Worm (Caenorhabditis elegans) whole organism, L4 larva: ENCODE data around the gene hpo-28.

Source experiments
- F37D6.2 ChIP-seq: sonication (generic microtip); optimal IDR thresholded peaks from 2 replicates; lab custom pipeline; 2016; ENCODE audit warnings: mild to moderate bottlenecking, missing genetic modification characterization, missing compliant biosample characterization
- Y48G9A.11 ChIP-seq: fragments of 200-800 bp; sonication (Bioruptor generic); IDR thresholded peaks from 2 replicates; pipeline ENCODE4 v1.3.6; 2022; ENCODE audit warnings: missing genetic modification reagents, missing genetic modification characterization, missing compliant biosample characterization
- aha-1 ChIP-seq: fragments of 150-350 bp; peaks from one replicate; lab custom pipeline; 2014; ENCODE audit warnings: missing biosample characterization, missing genetic modification characterization
- attf-4 ChIP-seq: sonication (generic microtip); optimal IDR thresholded peaks from 3 replicates; lab custom pipeline; 2017; ENCODE audit warnings: missing biosample characterization, missing genetic modification characterization
- ces-1 ChIP-seq: fragments of 150-350 bp; sonication (generic microtip); optimal IDR thresholded peaks from 4 replicates; lab custom pipeline; 2014; ENCODE audit warnings: missing biosample characterization, missing genetic modification reagents, missing genetic modification characterization
- cey-2 ChIP-seq: sonication (generic microtip); optimal IDR thresholded peaks from 3 replicates; lab custom pipeline; 2017; ENCODE audit warnings: missing genetic modification characterization, mild to moderate bottlenecking, missing compliant biosample characterization, antibody characterized with exemption, borderline replicate concordance; ENCODE audit not compliant: insufficient read depth
- ctbp-1 ChIP-seq: fragments of 200-800 bp; sonication (Bioruptor generic); IDR thresholded peaks from 2 replicates; pipeline ENCODE4 v1.3.6; 2022; ENCODE audit warnings: missing genetic modification reagents, missing genetic modification characterization, missing compliant biosample characterization
- daf-16 ChIP-seq, 3 experiments: sonication (generic microtip); optimal IDR thresholded peaks; 2 replicates each; lab custom pipeline; 2016 to 2017; ENCODE audit warnings: missing genetic modification characterization in 3 of 3, missing genetic modification reagents in 3 of 3, mild to moderate bottlenecking in 2 of 3, missing compliant biosample characterization in 2 of 3, missing biosample characterization in 1 of 3, moderate library complexity in 1 of 3
- daf-8 ChIP-seq: fragments of 200-800 bp; sonication (Bioruptor generic); IDR thresholded peaks from 2 replicates; pipeline ENCODE4 v1.3.6; 2022; ENCODE audit warnings: missing genetic modification characterization, missing compliant biosample characterization
- dmd-8 ChIP-seq: fragments of 200-800 bp; sonication (Bioruptor generic); IDR thresholded peaks from 2 replicates; pipeline ENCODE4 v1.3.6; 2022; ENCODE audit warnings: missing genetic modification characterization, missing compliant biosample characterization
- dpl-1 ChIP-seq: fragments of 150-350 bp; optimal IDR thresholded peaks from 2 replicates; lab custom pipeline; 2014; ENCODE audit warnings: missing biosample characterization, missing genetic modification reagents, missing genetic modification characterization
- fos-1 ChIP-seq: fragments of 150-350 bp; optimal IDR thresholded peaks from 2 replicates; lab custom pipeline; 2014; ENCODE audit warnings: missing biosample characterization, missing genetic modification characterization
- hif-1 ChIP-seq, 2 experiments: sonication (generic microtip); optimal IDR thresholded peaks; 2 replicates each; lab custom pipeline; 2016 to 2017; ENCODE audit warnings: missing compliant biosample characterization in 2 of 2, missing genetic modification characterization in 2 of 2, missing genetic modification reagents in 2 of 2, missing genotype in 2 of 2, mild to moderate bottlenecking in 1 of 2
- hlh-11 ChIP-seq: fragments of 200-800 bp; sonication (Bioruptor generic); optimal IDR thresholded peaks from 2 replicates; lab custom pipeline; 2018; ENCODE audit warnings: mild to moderate bottlenecking, missing genetic modification characterization, missing compliant biosample characterization
- jun-1 ChIP-seq: fragments of 150-350 bp; optimal IDR thresholded peaks from 2 replicates; lab custom pipeline; 2014; ENCODE audit warnings: missing biosample characterization, missing genetic modification reagents, missing genetic modification characterization
- lin-29 ChIP-seq: fragments of 200-800 bp; sonication (Bioruptor generic); IDR thresholded peaks from 2 replicates; pipeline ENCODE4 v1.3.6; 2022; ENCODE audit warnings: missing genetic modification reagents, missing genetic modification characterization, missing compliant biosample characterization
- lin-39 ChIP-seq: fragments of 150-350 bp; optimal IDR thresholded peaks from 2 replicates; lab custom pipeline; 2014; ENCODE audit warnings: missing biosample characterization, missing genetic modification reagents, missing genetic modification characterization
- lsy-2 ChIP-seq, 2 experiments: fragments of 150-350 bp in 1 of 2; sonication (generic microtip) in 1 of 2; optimal IDR thresholded peaks; 2 replicates each; lab custom pipeline; 2014 to 2017; ENCODE audit warnings: missing biosample characterization in 2 of 2, missing genetic modification characterization in 2 of 2
- mdl-1 ChIP-seq, 2 experiments: fragments of 150-350 bp in 1 of 2; sonication (generic microtip) in 1 of 2; optimal IDR thresholded peaks; 2 replicates each; lab custom pipeline; 2014 to 2017; ENCODE audit warnings: missing biosample characterization in 2 of 2, missing genetic modification characterization in 2 of 2
- mep-1 ChIP-seq: fragments of 150-350 bp; sonication (generic microtip); optimal IDR thresholded peaks from 3 replicates; lab custom pipeline; 2014; ENCODE audit warnings: missing biosample characterization, missing genetic modification characterization
- mes-2 ChIP-seq: sonication (generic microtip); optimal IDR thresholded peaks from 2 replicates; lab custom pipeline; 2016; ENCODE audit warnings: missing genotype, mild to moderate bottlenecking, missing genetic modification characterization, missing compliant biosample characterization; ENCODE audit not compliant: poor library complexity, severe bottlenecking
- mxl-2 ChIP-seq: fragments of 200-800 bp; sonication (Bioruptor generic); conservative IDR thresholded peaks from 2 replicates; pipeline ENCODE4 v1.3.6; 2022; ENCODE audit warnings: missing genetic modification reagents, missing genetic modification characterization, missing compliant biosample characterization
- nhr-10 ChIP-seq: fragments of 150-350 bp; optimal IDR thresholded peaks from 2 replicates; lab custom pipeline; 2014; ENCODE audit warnings: missing biosample characterization, missing genetic modification characterization
- nhr-11 ChIP-seq: fragments of 150-350 bp; optimal IDR thresholded peaks from 2 replicates; lab custom pipeline; 2014; ENCODE audit warnings: missing biosample characterization, missing genetic modification characterization
- nhr-28 ChIP-seq: fragments of 150-350 bp; optimal IDR thresholded peaks from 2 replicates; lab custom pipeline; 2014; ENCODE audit warnings: missing biosample characterization, missing genetic modification characterization
- nhr-6 ChIP-seq: fragments of 150-350 bp; optimal IDR thresholded peaks from 2 replicates; lab custom pipeline; 2014; ENCODE audit warnings: missing biosample characterization, missing genetic modification characterization
- nhr-77 ChIP-seq: fragments of 150-350 bp; optimal IDR thresholded peaks from 2 replicates; lab custom pipeline; 2014; ENCODE audit warnings: missing biosample characterization, missing genetic modification characterization
- pha-4 ChIP-seq, 2 experiments: fragments of 150-350 bp in 1 of 2; fragments of 200-800 bp in 1 of 2; sonication (Bioruptor generic) in 1 of 2; IDR thresholded peaks in 1 of 2; optimal IDR thresholded peaks in 1 of 2; 2 replicates each; pipeline versions ENCODE4 v1.3.6 to Lab custom; 2014 to 2022; ENCODE audit warnings: missing genetic modification characterization in 2 of 2, missing genetic modification reagents in 2 of 2, missing biosample characterization in 1 of 2, missing compliant biosample characterization in 1 of 2
- pqm-1 ChIP-seq: sonication (generic microtip); optimal IDR thresholded peaks from 2 replicates; lab custom pipeline; 2017; ENCODE audit warnings: missing biosample characterization, missing genetic modification characterization
- rbr-2 ChIP-seq: sonication (generic microtip); optimal IDR thresholded peaks from 2 replicates; lab custom pipeline; 2016; ENCODE audit warnings: missing genotype, missing genetic modification characterization, missing compliant biosample characterization
- saeg-2 ChIP-seq: fragments of 200-800 bp; sonication (Bioruptor generic); IDR thresholded peaks from 2 replicates; pipeline ENCODE4 v1.3.6; 2022; ENCODE audit warnings: missing genetic modification reagents, missing genetic modification characterization, missing compliant biosample characterization
- set-16 ChIP-seq: fragments of 200-800 bp; sonication (Bioruptor generic); IDR thresholded peaks from 2 replicates; pipeline ENCODE4 v1.3.6; 2022; ENCODE audit warnings: missing genetic modification reagents, missing genetic modification characterization, missing compliant biosample characterization
- snpc-1.2 ChIP-seq: fragments of 200-800 bp; sonication (Bioruptor generic); IDR thresholded peaks from 2 replicates; pipeline ENCODE4 v1.3.6; 2022; ENCODE audit warnings: missing genetic modification reagents, missing genetic modification characterization, missing compliant biosample characterization
- snpc-4 ChIP-seq: fragments of 150-350 bp; optimal IDR thresholded peaks from 2 replicates; lab custom pipeline; 2014; ENCODE audit warnings: missing biosample characterization, missing genetic modification characterization
- spr-3 ChIP-seq: fragments of 200-800 bp; sonication (Bioruptor generic); optimal IDR thresholded peaks from 2 replicates; lab custom pipeline; 2018; ENCODE audit warnings: mild to moderate bottlenecking, missing genetic modification characterization, missing compliant biosample characterization
- vab-7 ChIP-seq: fragments of 200-800 bp; sonication (Bioruptor generic); IDR thresholded peaks from 2 replicates; pipeline ENCODE4 v1.3.6; 2022; ENCODE audit warnings: missing genetic modification reagents, missing genetic modification characterization, missing compliant biosample characterization
- zag-1 ChIP-seq: fragments of 150-350 bp; optimal IDR thresholded peaks from 2 replicates; lab custom pipeline; 2014; ENCODE audit warnings: missing biosample characterization, missing genetic modification characterization
- zfp-3 ChIP-seq: fragments of 200-800 bp; sonication (Bioruptor generic); conservative IDR thresholded peaks from 2 replicates; pipeline ENCODE4 v1.3.6; 2022; ENCODE audit warnings: missing genetic modification reagents, missing genetic modification characterization, missing compliant biosample characterization
- zip-11 ChIP-seq: fragments of 200-800 bp; sonication (Bioruptor generic); IDR thresholded peaks from 2 replicates; pipeline ENCODE4 v1.3.6; 2022; ENCODE audit warnings: missing genetic modification characterization, missing compliant biosample characterization
- zip-2 ChIP-seq: fragments of 150-350 bp; optimal IDR thresholded peaks from 2 replicates; lab custom pipeline; 2014; ENCODE audit warnings: missing biosample characterization, missing genetic modification characterization

hpo-28 gene

ce11 chrIII:5667952-5668489 is 41.1 kb downstream of the hpo-28 start:
- TF ChIP-seq spr-3 (no peak), lsy-2 (tag; optimal IDR thresholded peaks at IDR 0.05; lab: Kevin White, UChicago) (peak in 1 of 2 experiments; percentile 38), mes-2 (peak; percentile 6), mxl-2 (GFP tag; lab: Robert Waterston, UW) (no peak), set-16 (GFP tag; lab: Robert Waterston, UW) (no peak), F37D6.2 (tag; lab: Kevin White, UChicago) (no peak), mep-1 (peak; percentile 28), hlh-11 (tag; lab: Kevin White, UChicago) (peak; percentile 15), nhr-28 (peak; percentile 21), daf-16 (GFP tag; optimal IDR thresholded peaks at IDR 0.05; lab: Kevin White, UChicago) (no peak), daf-16 (tag; optimal IDR thresholded peaks at IDR 0.05; lab: Kevin White, UChicago) (peak; percentile 19), pqm-1 (tag; lab: Kevin White, UChicago) (no peak), dpl-1 (no peak), rbr-2 (tag; lab: Kevin White, UChicago) (peak; percentile 8), pha-4 (GFP tag; IDR thresholded peaks at IDR 0.05; lab: Robert Waterston, UW) (no peak), pha-4 (tag; optimal IDR thresholded peaks at IDR 0.05; lab: Kevin White, UChicago) (peak; percentile 31)

DNA sequence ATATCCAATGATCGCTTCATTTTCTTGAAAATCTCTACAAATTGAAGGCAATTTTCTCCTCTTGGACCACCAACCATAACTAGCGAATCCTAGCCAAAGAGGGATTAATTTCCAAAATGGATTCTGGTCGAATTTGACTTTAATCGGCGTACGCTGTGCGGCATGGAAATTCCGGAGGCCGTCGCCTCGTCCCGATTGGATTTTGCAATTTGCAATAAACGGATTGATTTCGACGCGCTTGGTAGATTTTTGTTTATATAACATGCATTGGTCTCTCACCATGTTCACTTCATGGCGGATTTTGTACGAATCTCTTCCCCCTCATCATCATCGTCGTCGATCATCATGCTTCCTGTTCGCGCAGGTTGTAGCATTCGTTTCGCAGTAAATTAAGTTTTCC is 43.4 kb downstream of the hpo-28 start:
- TF ChIP-seq ctbp-1 (GFP tag; lab: Robert Waterston, UW) (no peak), lin-29 (no peak), pqm-1 (tag; lab: Kevin White, UChicago) (no peak), zag-1 (tag; lab: Kevin White, UChicago) (no peak), zip-2 (no peak), zfp-3 (no peak), zip-11 (no peak), dmd-8 (GFP tag; lab: Robert Waterston, UW) (no peak), hlh-11 (tag; lab: Kevin White, UChicago) (no peak), hif-1 (tag; optimal IDR thresholded peaks at IDR 0.05; lab: Kevin White, UChicago) (no peak), nhr-6 (tag; lab: Kevin White, UChicago) (no peak)

DNA sequence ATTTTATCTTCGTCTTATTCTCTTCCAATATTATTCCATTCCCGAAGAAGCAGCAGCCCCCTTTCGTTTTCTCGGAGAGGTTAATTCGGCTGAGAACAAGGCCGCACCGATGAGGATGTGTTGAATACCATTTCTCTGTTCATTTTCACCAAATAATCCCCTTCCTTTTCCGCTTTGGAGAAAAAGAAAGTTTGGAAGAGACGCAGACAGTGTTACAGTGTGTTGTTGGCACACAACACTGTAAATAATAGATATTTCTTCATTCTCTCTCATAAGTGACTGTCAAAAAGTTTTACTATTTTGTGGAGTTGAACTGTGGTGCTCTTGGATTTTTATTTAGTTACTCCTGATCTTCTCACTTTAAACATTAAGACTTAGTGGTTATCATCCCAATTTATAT is 43.8 kb downstream of the hpo-28 start:
- no peak for TF ChIP-seq ces-1 (GFP tag; lab: Kevin White, UChicago)
- TF ChIP-seq snpc-1.2 (GFP tag; lab: Robert Waterston, UW): no peak
- TF ChIP-seq nhr-28: peak; percentile 31
- TF ChIP-seq nhr-10 (tag; lab: Kevin White, UChicago): no peak
- TF ChIP-seq mdl-1 (tag; optimal IDR thresholded peaks at IDR 0.05; lab: Kevin White, UChicago): no peak
- TF ChIP-seq pqm-1 (tag; lab: Kevin White, UChicago): peak; percentile 1
- TF ChIP-seq mes-2: peak; percentile 13
- TF ChIP-seq attf-4: no peak
- TF ChIP-seq nhr-77: no peak

DNA sequence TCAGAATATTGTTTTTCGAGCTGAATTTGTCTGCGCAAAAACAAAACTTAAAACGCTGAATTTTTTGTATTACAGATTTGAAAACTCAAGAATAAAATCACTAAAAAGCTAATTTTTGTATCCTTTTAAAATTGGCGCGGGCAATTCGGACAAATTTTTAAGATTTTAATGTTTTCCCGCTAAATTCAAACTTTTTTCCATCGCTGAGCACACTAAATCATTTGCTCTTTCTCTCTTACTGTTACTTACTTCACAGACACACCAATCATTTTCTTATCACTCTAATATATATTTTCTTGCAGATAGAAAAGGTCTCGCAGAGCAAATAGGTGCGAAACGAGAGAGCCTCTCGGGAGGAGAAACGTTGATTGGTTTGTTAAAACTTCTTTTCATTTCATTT is 45.2 kb downstream of the hpo-28 start, which contains the start of gene par-3:
TSS of gene par-3 (plus strand) at position 301 of the 400 bp plus-strand sequence.
- TF ChIP-seq snpc-4 (tag; lab: Kevin White, UChicago) (no peak), vab-7 (no peak), fos-1 (no peak), pqm-1 (tag; lab: Kevin White, UChicago) (peak; percentile 53), saeg-2 (no peak), lin-39 (tag; lab: Kevin White, UChicago) (no peak), cey-2 (no peak), jun-1 (no peak), nhr-11 (tag; lab: Kevin White, UChicago) (no peak), ctbp-1 (GFP tag; lab: Robert Waterston, UW) (no peak), nhr-28 (no peak), aha-1 (peak; percentile 42), nhr-10 (tag; lab: Kevin White, UChicago) (no peak), F37D6.2 (tag; lab: Kevin White, UChicago) (no peak), Y48G9A.11 (no peak), daf-8 (GFP tag; lab: Robert Waterston, UW) (no peak)
